Worm (Caenorhabditis elegans) whole organism, midembryonic: ENCODE measurements around the gene acox-3.

ENCODE experiments used
- flt-1 ChIP-seq: fragments of 200-800 bp; sonication (Bioruptor generic); IDR thresholded peaks from 2 replicates; pipeline ENCODE4 v1.3.6; 2022; ENCODE audit warnings: missing genetic modification characterization, missing compliant biosample characterization
- med-1 ChIP-seq: sonication (generic microtip); optimal IDR thresholded peaks from 2 replicates; lab custom pipeline; 2017; ENCODE audit warnings: missing genetic modification characterization, mild to moderate bottlenecking, missing compliant biosample characterization, antibody characterized with exemption, missing genetic modification reagents; ENCODE audit not compliant: insufficient read depth
- ref-1 ChIP-seq: fragments of 200-800 bp; sonication (Bioruptor generic); conservative IDR thresholded peaks from 2 replicates; pipeline ENCODE4 v1.3.6; 2022; ENCODE audit warnings: missing genetic modification reagents, missing genetic modification characterization, missing compliant biosample characterization
- tab-1 ChIP-seq: fragments of 200-800 bp; sonication (Bioruptor generic); IDR thresholded peaks from 2 replicates; pipeline ENCODE4 v1.3.6; 2022; ENCODE audit warnings: missing genetic modification characterization, missing compliant biosample characterization

DNA sequence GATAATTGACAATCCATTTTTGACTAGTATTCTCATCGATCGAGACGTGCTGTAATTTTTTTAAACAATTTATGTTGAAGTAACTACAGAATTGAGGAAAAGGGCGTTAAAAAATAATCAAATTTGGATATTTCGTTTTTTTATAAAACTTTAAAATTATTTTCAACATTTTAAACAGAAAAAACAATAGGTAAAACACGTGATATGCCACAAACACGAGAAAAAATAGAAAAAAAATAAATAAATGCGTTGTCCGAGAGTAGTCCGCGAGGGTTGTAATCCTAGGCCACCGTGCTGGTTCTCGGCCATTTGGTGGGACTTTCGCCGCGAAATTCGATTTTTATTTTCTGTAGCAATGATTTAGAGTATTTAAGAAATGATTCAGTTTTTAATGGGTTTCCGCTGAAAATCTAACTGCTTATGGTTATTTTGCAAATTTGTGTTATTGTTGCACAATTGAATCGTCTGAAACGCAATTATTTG is 42.0 kb downstream of the acox-3 start, which contains the start of gene C49A9.10:
- peak; percentile 85 for TF ChIP-seq flt-1 (GFP tag; lab: Robert Waterston, UW)
- no peak for TF ChIP-seq ref-1 (GFP tag; lab: Robert Waterston, UW)
- TF ChIP-seq med-1 (GFP tag; lab: Kevin White, UChicago) = no peak
- no peak for TF ChIP-seq tab-1
